Fruit fly (Drosophila melanogaster): ENCODE results near the gene CG8565.

Gene CG8565

DNA sequence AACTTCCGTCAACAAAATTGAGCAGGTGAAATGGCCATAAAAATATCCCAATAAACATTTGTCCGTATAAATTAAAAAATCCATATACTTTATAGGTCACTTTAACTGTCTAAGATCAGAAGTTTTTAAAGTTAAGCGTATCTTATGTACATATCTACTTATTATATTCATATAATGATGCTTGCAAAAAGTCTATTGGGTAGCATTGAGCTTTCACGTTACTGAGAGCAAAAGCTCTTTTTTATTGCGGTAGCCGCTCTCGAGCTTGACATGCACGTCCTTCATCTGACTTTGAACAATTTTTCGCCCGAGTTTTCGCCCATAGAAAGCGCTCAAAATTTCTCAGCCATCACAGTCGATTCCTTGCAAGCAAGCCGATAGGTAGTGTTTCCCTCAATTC, 30.2 kb downstream of the CG8565 start, which contains the start of gene Gapdh2 (continued):
- TF ChIP-seq CG3065 (GFP tag; optimal IDR thresholded peaks at IDR 0.05) (peak; percentile 91), psq (GFP tag; optimal IDR thresholded peaks at IDR 0.05) (peak; percentile 93), Xbp1 (GFP tag; optimal IDR thresholded peaks at IDR 0.05) (peak; percentile 98), dan (GFP tag; IDR thresholded peaks at IDR 0.05) (no peak), ara (GFP tag; IDR thresholded peaks at IDR 0.05) (peak; percentile 99), pan (optimal IDR thresholded peaks at IDR 0.05) (no peak), pan (GFP tag; optimal IDR thresholded peaks at IDR 0.05 in 1 of 2, IDR thresholded peaks at IDR 0.05 in 1 of 2) (peak in 1 of 2 experiments; percentile 99), CG10274 (GFP tag; optimal IDR thresholded peaks at IDR 0.05) (peak; percentile 95), CG6654 (GFP tag; optimal IDR thresholded peaks at IDR 0.05) (peak; percentile 91), Aef1 (GFP tag; IDR thresholded peaks at IDR 0.05) (peak; percentile 98), dmrt11E (tag; optimal IDR thresholded peaks at IDR 0.05) (peak; percentile 66), CG8290 (GFP tag; optimal IDR thresholded peaks at IDR 0.05) (peak; percentile 92), CG8290 (tag; optimal IDR thresholded peaks at IDR 0.05) (peak; percentile 81 to 98), H2.0 (GFP tag; IDR thresholded peaks at IDR 0.05) (peak; percentile 99), HLH3B (GFP tag; IDR thresholded peaks at IDR 0.05) (peak; percentile 99), CG17186 (GFP tag; optimal IDR thresholded peaks at IDR 0.05) (peak; percentile 87), CG12104 (GFP tag; optimal IDR thresholded peaks at IDR 0.05) (peak; percentile 99), H15 (GFP tag; IDR thresholded peaks at IDR 0.05) (peak; percentile 97), CG8924 (tag; optimal IDR thresholded peaks at IDR 0.05) (peak; percentile 100), TFAM (GFP tag; optimal IDR thresholded peaks at IDR 0.05) (peak; percentile 89), insv (GFP tag; optimal IDR thresholded peaks at IDR 0.05) (peak; percentile 14 to 91), sim (GFP tag; IDR thresholded peaks at IDR 0.05) (peak; percentile 98), CG9609 (GFP tag; optimal IDR thresholded peaks at IDR 0.05) (peak; percentile 92), Dip2 (GFP tag; IDR thresholded peaks at IDR 0.05) (peak; percentile 73; the same call in 1 of the 2 replicates), fru (optimal IDR thresholded peaks at IDR 0.05) (no peak), ssp (GFP tag; IDR thresholded peaks at IDR 0.05) (peak; percentile 91), da (GFP tag; optimal IDR thresholded peaks at IDR 0.05) (peak; percentile 89), CG10209 (GFP tag; optimal IDR thresholded peaks at IDR 0.05) (peak; percentile 99), CG8359 (GFP tag; optimal IDR thresholded peaks at IDR 0.05; ENCODE audit: borderline replicate concordance) (peak; percentile 93), Asciz (GFP tag; optimal IDR thresholded peaks at IDR 0.05) (peak; percentile 99), kay (GFP tag; optimal IDR thresholded peaks at IDR 0.05) (peak; percentile 97), ash1 (GFP tag; optimal IDR thresholded peaks at IDR 0.05) (peak; percentile 98), zen2 (GFP tag; IDR thresholded peaks at IDR 0.05; ENCODE audit: partially characterized antibody) (no peak), Ptx1 (GFP tag; IDR thresholded peaks at IDR 0.05) (peak; percentile 98), Deaf1 (tag; optimal IDR thresholded peaks at IDR 0.05) (peak; percentile 93), CG6854 (GFP tag; optimal IDR thresholded peaks at IDR 0.05) (peak; percentile 100), B-H2 (GFP tag; optimal IDR thresholded peaks at IDR 0.05) (peak; percentile 100), CG1792 (GFP tag; optimal IDR thresholded peaks at IDR 0.05) (peak; percentile 94), row (GFP tag; IDR thresholded peaks at IDR 0.05) (peak; percentile 99), CG17328 (GFP tag; IDR thresholded peaks at IDR 0.05) (peak; percentile 99), CkIIα-i1 (GFP tag; IDR thresholded peaks at IDR 0.05) (peak; percentile 95), br (optimal IDR thresholded peaks at IDR 0.05) (no peak), CG18262 (tag; optimal IDR thresholded peaks at IDR 0.05) (peak; percentile 99), CG7928 (GFP tag; optimal IDR thresholded peaks at IDR 0.05) (peak; percentile 85), pho (GFP tag; optimal IDR thresholded peaks at IDR 0.05) (peak; percentile 98), CG1647 (GFP tag; optimal IDR thresholded peaks at IDR 0.05) (peak; percentile 97), BtbVII (GFP tag; optimal IDR thresholded peaks at IDR 0.05) (peak; percentile 100), CG8478 (optimal IDR thresholded peaks at IDR 0.05) (no peak), CG9727 (GFP tag; optimal IDR thresholded peaks at IDR 0.05) (peak; percentile 99), Oaz (GFP tag; IDR thresholded peaks at IDR 0.05) (peak; percentile 99), CG33557 (GFP tag; optimal IDR thresholded peaks at IDR 0.05) (peak; percentile 90), CG17359 (tag; optimal IDR thresholded peaks at IDR 0.05) (peak; percentile 100), Gsc (GFP tag; IDR thresholded peaks at IDR 0.05) (no peak)

All from whole organism, embryonic.